Fruit fly (Drosophila melanogaster): Measurements from ENCODE around the gene pelo.

The pelo gene

DNA sequence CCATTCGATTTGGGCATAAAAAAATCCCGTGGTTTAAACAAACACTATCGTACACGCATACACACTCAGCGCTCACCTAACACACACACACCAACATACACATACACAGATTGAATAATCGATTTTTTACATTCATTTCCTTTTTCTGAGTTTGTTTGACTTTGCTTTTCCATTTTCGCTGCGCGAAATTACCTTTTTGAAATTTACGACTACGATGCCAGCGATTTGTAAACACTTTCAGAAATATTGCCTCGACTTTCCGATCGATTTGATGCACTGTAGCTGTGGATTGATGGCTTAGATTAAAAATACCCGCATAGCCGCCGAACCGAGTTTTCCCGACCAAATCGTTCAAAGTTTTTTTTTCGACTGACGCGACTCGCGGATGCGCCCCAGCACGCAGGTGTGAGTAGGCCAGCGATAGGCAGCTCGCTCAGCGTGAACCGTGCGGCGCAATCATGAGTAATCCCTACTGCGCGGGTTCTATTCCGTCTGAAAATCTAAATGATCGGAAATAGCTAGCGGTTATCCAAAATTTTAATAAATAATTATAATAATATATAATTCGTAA, 1.6 kb upstream of the pelo start, which contains the start of gene Pka-C1 (continued):
- TF ChIP-seq Xrp1 (GFP tag; IDR thresholded peaks at IDR 0.05) (no peak; the same call in 1 of the 2 replicates), chm (GFP tag; IDR thresholded peaks at IDR 0.05) (peak; percentile 85), dimm (GFP tag; IDR thresholded peaks at IDR 0.05) (no peak), CG1602 (GFP tag; optimal IDR thresholded peaks at IDR 0.05) (no peak), CG4282 (GFP tag; optimal IDR thresholded peaks at IDR 0.05) (peak; percentile 64), Myb (GFP tag; optimal IDR thresholded peaks at IDR 0.05) (no peak), CG14965 (GFP tag; optimal IDR thresholded peaks at IDR 0.05; ENCODE audit: borderline replicate concordance) (no peak), ap (GFP tag; IDR thresholded peaks at IDR 0.05) (no peak), gro (GFP tag; optimal IDR thresholded peaks at IDR 0.05) (no peak), sens-2 (GFP tag; IDR thresholded peaks at IDR 0.05) (no peak), Hand (GFP tag; optimal IDR thresholded peaks at IDR 0.05) (no peak), peb (GFP tag; IDR thresholded peaks at IDR 0.05) (no peak), Med (GFP tag) (peak; percentile 90), psq (GFP tag; optimal IDR thresholded peaks at IDR 0.05) (no peak), Gug (GFP tag; IDR thresholded peaks at IDR 0.05) (no peak; the same call in 3 of the 4 replicates), Pdp1 (GFP tag; optimal IDR thresholded peaks at IDR 0.05) (peak; percentile 11 to 88), Tbp (GFP tag; optimal IDR thresholded peaks at IDR 0.05) (no peak), CG7786 (GFP tag; optimal IDR thresholded peaks at IDR 0.05) (no peak), MBD-R2 (GFP tag; IDR thresholded peaks at IDR 0.05) (no peak), Drgx (GFP tag; IDR thresholded peaks at IDR 0.05) (0 out of 2 replicates have a peak, but pooled peaks have one; percentile 18), nau (GFP tag; optimal IDR thresholded peaks at IDR 0.05) (no peak), CG4360 (GFP tag; IDR thresholded peaks at IDR 0.05) (no peak), CG14050 (GFP tag; IDR thresholded peaks at IDR 0.05) (no peak; the same call in 2 of the 3 replicates), CG17829 (tag; optimal IDR thresholded peaks at IDR 0.05) (peak; percentile 32), CHES-1-like (GFP tag; optimal IDR thresholded peaks at IDR 0.05) (peak; percentile 18), chn (GFP tag; optimal IDR thresholded peaks at IDR 0.05) (no peak), CG17568 (GFP tag; optimal IDR thresholded peaks at IDR 0.05) (peak; percentile 39), trh (GFP tag; optimal IDR thresholded peaks at IDR 0.05) (no peak), bbx (GFP tag; IDR thresholded peaks at IDR 0.05; ENCODE audit: partially characterized antibody) (0 out of 2 replicates have a peak, but pooled peaks have one; percentile 51), Dfd (GFP tag; optimal IDR thresholded peaks at IDR 0.05) (no peak), shn (GFP tag; optimal IDR thresholded peaks at IDR 0.05) (no peak), Hr51 (GFP tag; optimal IDR thresholded peaks at IDR 0.05) (no peak), CG14860 (GFP tag; IDR thresholded peaks at IDR 0.05; ENCODE audit: partially characterized antibody) (no peak), Chrac-16 (GFP tag; optimal IDR thresholded peaks at IDR 0.05) (no peak), H2.0 (GFP tag; IDR thresholded peaks at IDR 0.05) (peak; percentile 27; the same call in 1 of the 2 replicates), D19A (tag; optimal IDR thresholded peaks at IDR 0.05) (peak; percentile 19), CG8924 (tag; optimal IDR thresholded peaks at IDR 0.05) (peak; percentile 17), dpn (GFP tag; optimal IDR thresholded peaks at IDR 0.05) (peak in 1 of 2 experiments; percentile 4), Doc2 (GFP tag; IDR thresholded peaks at IDR 0.05) (no peak), CG4707 (GFP tag; optimal IDR thresholded peaks at IDR 0.05) (no peak), CG1832 (GFP tag; optimal IDR thresholded peaks at IDR 0.05) (no peak), slp2 (GFP tag; optimal IDR thresholded peaks at IDR 0.05) (no peak), dmrt11E (tag; optimal IDR thresholded peaks at IDR 0.05) (peak; percentile 24), CG17612 (GFP tag; IDR thresholded peaks at IDR 0.05) (no peak), CG10431 (GFP tag; optimal IDR thresholded peaks at IDR 0.05) (no peak), zfh2 (GFP tag; optimal IDR thresholded peaks at IDR 0.05) (no peak), CG13287 (GFP tag; IDR thresholded peaks at IDR 0.05; ENCODE audit: partially characterized antibody) (peak; percentile 10; the same call in 1 of the 2 replicates), Bteb2 (GFP tag; optimal IDR thresholded peaks at IDR 0.05) (no peak), Nf-YB (GFP tag; optimal IDR thresholded peaks at IDR 0.05) (no peak), nerfin-2 (GFP tag; IDR thresholded peaks at IDR 0.05; ENCODE audit: partially characterized antibody) (peak; percentile 22; the same call in 1 of the 2 replicates)
